Worm (Caenorhabditis elegans) whole organism, young adult: Measurements from ENCODE around the gene T06E6.1.

ENCODE experiments used
- C06A6.2 ChIP-seq: fragments of 200-800 bp; sonication (Bioruptor generic); conservative IDR thresholded peaks from 2 replicates; pipeline ENCODE4 v1.3.6; 2022; ENCODE audit warnings: missing genetic modification characterization, missing compliant biosample characterization
- C17E4.6 ChIP-seq: fragments of 200-800 bp; sonication (Bioruptor generic); IDR thresholded peaks from 2 replicates; pipeline ENCODE4 v1.3.6; 2022; ENCODE audit warnings: missing genetic modification reagents, missing genetic modification characterization, missing compliant biosample characterization
- D2030.7 ChIP-seq: fragments of 200-800 bp; sonication (Bioruptor generic); IDR thresholded peaks from 2 replicates; pipeline ENCODE4 v1.3.6; 2022; ENCODE audit warnings: missing genetic modification reagents, missing genetic modification characterization, missing compliant biosample characterization
- F22D6.2 ChIP-seq: sonication (generic microtip); optimal IDR thresholded peaks from 2 replicates; lab custom pipeline; 2016; ENCODE audit warnings: mild to moderate bottlenecking, missing genetic modification characterization, missing compliant biosample characterization
- F33H1.4 ChIP-seq: fragments of 200-800 bp; sonication (Bioruptor generic); IDR thresholded peaks from 2 replicates; pipeline ENCODE4 v1.3.6; 2022; ENCODE audit warnings: missing genetic modification reagents, missing genetic modification characterization, missing compliant biosample characterization
- F52B5.7 ChIP-seq: sonication (generic microtip); optimal IDR thresholded peaks from 2 replicates; lab custom pipeline; 2016; ENCODE audit warnings: mild to moderate bottlenecking, missing genetic modification characterization, missing compliant biosample characterization
- F57A8.1 ChIP-seq: fragments of 200-800 bp; sonication (Bioruptor generic); optimal IDR thresholded peaks from 2 replicates; lab custom pipeline; 2018; ENCODE audit warnings: mild to moderate bottlenecking, missing genetic modification characterization, moderate library complexity, missing compliant biosample characterization
- F57C9.4 ChIP-seq: sonication (generic microtip); optimal IDR thresholded peaks from 2 replicates; lab custom pipeline; 2017; ENCODE audit warnings: mild to moderate bottlenecking, missing genetic modification characterization, missing compliant biosample characterization
- K11D2.4 ChIP-seq: fragments of 200-800 bp; sonication (Bioruptor generic); IDR thresholded peaks from 2 replicates; pipeline ENCODE4 v1.3.6; 2022; ENCODE audit warnings: missing genetic modification reagents, missing genetic modification characterization, missing compliant biosample characterization
- Y56A3A.18 ChIP-seq: fragments of 200-800 bp; sonication (Bioruptor generic); IDR thresholded peaks from 2 replicates; pipeline ENCODE4 v1.3.6; 2022; ENCODE audit warnings: missing genetic modification reagents, missing genetic modification characterization, missing compliant biosample characterization
- Y95B8A.8 ChIP-seq: fragments of 200-800 bp; sonication (Bioruptor generic); IDR thresholded peaks from 2 replicates; pipeline ENCODE4 v1.3.6; 2022; ENCODE audit warnings: missing genetic modification reagents, missing genetic modification characterization, missing compliant biosample characterization
- akir-1 ChIP-seq: fragments of 200-800 bp; sonication (Bioruptor generic); optimal IDR thresholded peaks from 2 replicates; lab custom pipeline; 2018; ENCODE audit warnings: mild to moderate bottlenecking, missing genetic modification characterization, moderate library complexity, missing compliant biosample characterization
- aptf-3 ChIP-seq: fragments of 200-800 bp; sonication (Bioruptor generic); IDR thresholded peaks from 2 replicates; pipeline ENCODE4 v1.3.6; 2022; ENCODE audit warnings: missing genetic modification characterization, missing compliant biosample characterization
- atf-7 ChIP-seq: sonication (generic microtip); optimal IDR thresholded peaks from 2 replicates; lab custom pipeline; 2017; ENCODE audit warnings: mild to moderate bottlenecking, missing genetic modification characterization, missing compliant biosample characterization
- cebp-1 ChIP-seq, 2 experiments: fragments of 200-800 bp in 1 of 2; sonication (Bioruptor generic) in 1 of 2; sonication (generic microtip) in 1 of 2; IDR thresholded peaks in 1 of 2; optimal IDR thresholded peaks in 1 of 2; 2 replicates each; pipeline versions ENCODE4 v1.3.6 to Lab custom; 2017 to 2022; ENCODE audit warnings: missing compliant biosample characterization in 2 of 2, missing genetic modification characterization in 2 of 2, mild to moderate bottlenecking in 1 of 2, missing genetic modification reagents in 1 of 2, moderate library complexity in 1 of 2
- ceh-58 ChIP-seq: fragments of 200-800 bp; sonication (Bioruptor generic); IDR thresholded peaks from 2 replicates; pipeline ENCODE4 v1.3.6; 2022; ENCODE audit warnings: missing genetic modification characterization, missing compliant biosample characterization
- ceh-79 ChIP-seq: sonication (generic microtip); optimal IDR thresholded peaks from 2 replicates; lab custom pipeline; 2017; ENCODE audit warnings: mild to moderate bottlenecking, missing genetic modification characterization, missing compliant biosample characterization
- ceh-91 ChIP-seq: fragments of 200-800 bp; sonication (Bioruptor generic); IDR thresholded peaks from 2 replicates; pipeline ENCODE4 v1.3.6; 2022; ENCODE audit warnings: missing genetic modification reagents, missing genetic modification characterization, missing compliant biosample characterization
- dpff-1 ChIP-seq: sonication (generic microtip); optimal IDR thresholded peaks from 2 replicates; lab custom pipeline; 2017; ENCODE audit warnings: mild to moderate bottlenecking, missing genetic modification characterization, missing compliant biosample characterization
- efl-1 ChIP-seq: fragments of 150-350 bp; optimal IDR thresholded peaks from 2 replicates; lab custom pipeline; 2014; ENCODE audit warnings: missing biosample characterization, missing genetic modification reagents, missing genetic modification characterization
- ets-4 ChIP-seq: fragments of 200-800 bp; sonication (Bioruptor generic); optimal IDR thresholded peaks from 2 replicates; lab custom pipeline; 2018; ENCODE audit warnings: mild to moderate bottlenecking, missing genetic modification characterization, missing compliant biosample characterization
- gei-17 ChIP-seq: fragments of 200-800 bp; sonication (Bioruptor generic); optimal IDR thresholded peaks from 2 replicates; lab custom pipeline; 2018; ENCODE audit warnings: mild to moderate bottlenecking, missing genetic modification characterization, missing compliant biosample characterization
- him-1 ChIP-seq: sonication (generic microtip); optimal IDR thresholded peaks from 2 replicates; lab custom pipeline; 2016; ENCODE audit warnings: missing genotype, missing genetic modification reagents, missing genetic modification characterization, missing compliant biosample characterization
- hlh-26 ChIP-seq: fragments of 200-800 bp; sonication (Bioruptor generic); conservative IDR thresholded peaks from 2 replicates; pipeline ENCODE4 v1.3.6; 2022; ENCODE audit warnings: missing genetic modification reagents, missing genetic modification characterization, missing compliant biosample characterization
- hmg-1.2 ChIP-seq: fragments of 200-800 bp; sonication (Bioruptor generic); IDR thresholded peaks from 2 replicates; pipeline ENCODE4 v1.3.6; 2022; ENCODE audit warnings: missing genetic modification reagents, missing genetic modification characterization, missing compliant biosample characterization
- hsf-1 ChIP-seq: fragments of 200-800 bp; sonication (Bioruptor generic); IDR thresholded peaks from 2 replicates; pipeline ENCODE4 v1.3.6; 2022; ENCODE audit warnings: missing genetic modification reagents, missing genetic modification characterization, missing compliant biosample characterization
- lag-1 ChIP-seq: fragments of 200-800 bp; sonication (Bioruptor generic); IDR thresholded peaks from 2 replicates; pipeline ENCODE4 v1.3.6; 2022; ENCODE audit warnings: missing genetic modification reagents, missing genetic modification characterization, missing compliant biosample characterization
- let-526 ChIP-seq: fragments of 200-800 bp; sonication (Bioruptor generic); IDR thresholded peaks from 2 replicates; pipeline ENCODE4 v1.3.6; 2022; ENCODE audit warnings: missing genetic modification reagents, missing genetic modification characterization, missing compliant biosample characterization
- let-607 ChIP-seq, 2 experiments: fragments of 200-800 bp in 1 of 2; sonication (Bioruptor generic) in 1 of 2; sonication (generic microtip) in 1 of 2; optimal IDR thresholded peaks; 2 replicates each; lab custom pipeline; 2016 to 2018; ENCODE audit warnings: mild to moderate bottlenecking in 2 of 2, missing compliant biosample characterization in 2 of 2, missing genetic modification characterization in 2 of 2, moderate library complexity in 2 of 2, missing genotype in 1 of 2
- lsl-1 ChIP-seq: fragments of 200-800 bp; sonication (Bioruptor generic); optimal IDR thresholded peaks from 2 replicates; lab custom pipeline; 2018; ENCODE audit warnings: mild to moderate bottlenecking, missing genetic modification characterization, moderate library complexity, missing compliant biosample characterization
- lsy-27 ChIP-seq: sonication (generic microtip); optimal IDR thresholded peaks from 2 replicates; lab custom pipeline; 2017; ENCODE audit warnings: missing genetic modification characterization, mild to moderate bottlenecking, missing compliant biosample characterization, antibody characterized with exemption, missing genotype, borderline replicate concordance; ENCODE audit not compliant: insufficient read depth
- madf-3 ChIP-seq: fragments of 200-800 bp; sonication (Bioruptor generic); IDR thresholded peaks from 2 replicates; pipeline ENCODE4 v1.3.6; 2022; ENCODE audit warnings: missing genetic modification reagents, missing genetic modification characterization, missing compliant biosample characterization
- madf-8 ChIP-seq: fragments of 200-800 bp; sonication (Bioruptor generic); conservative IDR thresholded peaks from 2 replicates; pipeline ENCODE4 v1.3.6; 2022; ENCODE audit warnings: missing genetic modification reagents, missing genetic modification characterization, missing compliant biosample characterization
- mxl-1 ChIP-seq: sonication (generic microtip); optimal IDR thresholded peaks from 2 replicates; lab custom pipeline; 2016; ENCODE audit warnings: missing genetic modification characterization, missing compliant biosample characterization
- nfya-1 ChIP-seq: sonication (generic microtip); optimal IDR thresholded peaks from 2 replicates; lab custom pipeline; 2017; ENCODE audit warnings: antibody characterized with exemption, missing compliant biosample characterization, missing genetic modification characterization, borderline replicate concordance; ENCODE audit not compliant: insufficient read depth
- nhr-179 ChIP-seq: sonication (generic microtip); optimal IDR thresholded peaks from 2 replicates; lab custom pipeline; 2016; ENCODE audit warnings: mild to moderate bottlenecking, missing genetic modification characterization, missing compliant biosample characterization
- nhr-27 ChIP-seq: fragments of 200-800 bp; sonication (Bioruptor generic); optimal IDR thresholded peaks from 2 replicates; lab custom pipeline; 2018; ENCODE audit warnings: mild to moderate bottlenecking, missing genetic modification characterization, moderate library complexity, missing compliant biosample characterization
- nhr-90 ChIP-seq: sonication (generic microtip); optimal IDR thresholded peaks from 2 replicates; lab custom pipeline; 2016; ENCODE audit warnings: missing genotype, mild to moderate bottlenecking, missing genetic modification characterization, missing compliant biosample characterization
- rec-8 ChIP-seq, 2 experiments: sonication (generic microtip); optimal IDR thresholded peaks; 2 replicates each; lab custom pipeline; 2016; ENCODE audit warnings: mild to moderate bottlenecking in 2 of 2, missing genetic modification characterization in 2 of 2, missing genetic modification reagents in 2 of 2, missing genotype in 2 of 2, missing biosample characterization in 1 of 2, missing compliant biosample characterization in 1 of 2, moderate library complexity in 1 of 2
- sdz-38 ChIP-seq: sonication (generic microtip); optimal IDR thresholded peaks from 2 replicates; lab custom pipeline; 2016; ENCODE audit warnings: missing genotype, missing genetic modification characterization, missing compliant biosample characterization
- sptf-2 ChIP-seq: fragments of 200-800 bp; sonication (Bioruptor generic); optimal IDR thresholded peaks from 2 replicates; lab custom pipeline; 2018; ENCODE audit warnings: mild to moderate bottlenecking, missing genetic modification characterization, missing compliant biosample characterization
- tbp1 ChIP-seq: fragments of 200-800 bp; sonication (Bioruptor generic); optimal IDR thresholded peaks from 2 replicates; lab custom pipeline; 2018; ENCODE audit warnings: mild to moderate bottlenecking, missing genetic modification characterization, missing compliant biosample characterization
- unc-130 ChIP-seq: sonication (generic microtip); optimal IDR thresholded peaks from 2 replicates; lab custom pipeline; 2016; ENCODE audit warnings: missing genetic modification reagents, missing genetic modification characterization, missing compliant biosample characterization
- xnd-1 ChIP-seq: sonication (generic microtip); optimal IDR thresholded peaks from 2 replicates; lab custom pipeline; 2016; ENCODE audit warnings: missing genotype, missing genetic modification reagents, missing genetic modification characterization, missing compliant biosample characterization
- zim-3 ChIP-seq: sonication (generic microtip); optimal IDR thresholded peaks from 2 replicates; lab custom pipeline; 2017; ENCODE audit warnings: mild to moderate bottlenecking, missing genetic modification characterization, moderate library complexity, missing compliant biosample characterization
- ztf-18 ChIP-seq: sonication (generic microtip); optimal IDR thresholded peaks from 2 replicates; lab custom pipeline; 2016; ENCODE audit warnings: missing genotype, mild to moderate bottlenecking, missing genetic modification characterization, missing compliant biosample characterization
- ztf-22 ChIP-seq: fragments of 200-800 bp; sonication (Bioruptor generic); optimal IDR thresholded peaks from 2 replicates; lab custom pipeline; 2018; ENCODE audit warnings: mild to moderate bottlenecking, missing genetic modification characterization, moderate library complexity, missing compliant biosample characterization
- ztf-28 ChIP-seq: fragments of 200-800 bp; sonication (Bioruptor generic); IDR thresholded peaks from 2 replicates; pipeline ENCODE4 v1.3.6; 2022; ENCODE audit warnings: missing genetic modification reagents, missing genetic modification characterization, missing compliant biosample characterization

T06E6.1 gene

DNA sequence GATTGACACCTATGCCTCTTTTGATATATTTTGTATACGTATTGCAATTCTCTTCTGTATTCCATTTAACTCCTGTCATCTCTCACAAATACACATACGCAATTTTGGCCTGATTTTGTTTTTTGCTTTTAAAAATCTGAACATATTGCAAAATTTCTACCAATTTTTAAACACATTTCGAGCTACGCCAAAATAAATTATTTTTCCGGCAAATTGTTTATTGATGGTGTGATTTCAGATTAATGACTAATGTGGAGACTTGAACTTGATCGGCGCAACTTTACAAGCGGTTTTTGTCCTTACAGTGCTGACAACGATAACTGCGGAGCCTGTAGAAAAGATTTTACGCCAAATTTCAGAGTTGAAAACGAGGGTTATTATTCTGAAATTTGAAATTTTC, 2.4 kb upstream of the T06E6.1 start (continued):
- TF ChIP-seq aptf-3 (no peak), ceh-91 (no peak), F57A8.1 (no peak), hlh-26 (GFP tag; lab: Robert Waterston, UW) (no peak), rec-8 (tag; optimal IDR thresholded peaks at IDR 0.05; lab: Kevin White, UChicago) (no peak), let-526 (GFP tag; lab: Robert Waterston, UW) (no peak), nfya-1 (tag; lab: Kevin White, UChicago) (no peak), nhr-27 (no peak), tbp1 (GFP tag; lab: Kevin White, UChicago) (peak; percentile 48), F52B5.7 (tag; lab: Kevin White, UChicago) (no peak), lsy-27 (tag; lab: Kevin White, UChicago) (no peak), ztf-18 (tag; lab: Kevin White, UChicago) (no peak), akir-1 (GFP tag; lab: Kevin White, UChicago) (no peak), let-607 (tag; optimal IDR thresholded peaks at IDR 0.05; lab: Kevin White, UChicago) (no peak), him-1 (tag; lab: Kevin White, UChicago) (peak; percentile 37), atf-7 (tag; lab: Kevin White, UChicago) (no peak), nhr-179 (no peak), Y95B8A.8 (GFP tag; lab: Robert Waterston, UW) (peak; percentile 56; the same call in 1 of the 2 replicates), ztf-22 (no peak), madf-3 (GFP tag; lab: Robert Waterston, UW) (0 out of 2 replicates have a peak, but pooled peaks have one; percentile 16), F57C9.4 (no peak), dpff-1 (tag; lab: Kevin White, UChicago) (no peak), lag-1 (GFP tag; lab: Robert Waterston, UW) (no peak), madf-8 (GFP tag; lab: Robert Waterston, UW) (peak; percentile 34; the same call in 1 of the 2 replicates), D2030.7 (GFP tag; lab: Robert Waterston, UW) (0 out of 2 replicates have a peak, but pooled peaks have one; percentile 10), ztf-28 (GFP tag; lab: Robert Waterston, UW) (no peak), nhr-90 (tag; lab: Kevin White, UChicago) (no peak), K11D2.4 (GFP tag; lab: Robert Waterston, UW) (no peak), ceh-58 (no peak), zim-3 (no peak), efl-1 (GFP tag; lab: Kevin White, UChicago) (no peak), hmg-1.2 (GFP tag; lab: Robert Waterston, UW) (no peak; the same call in 1 of the 2 replicates), mxl-1 (no peak), F22D6.2 (tag; lab: Kevin White, UChicago) (no peak), ets-4 (GFP tag; lab: Kevin White, UChicago) (no peak), Y56A3A.18 (GFP tag; lab: Robert Waterston, UW) (no peak), xnd-1 (tag; lab: Kevin White, UChicago) (peak; percentile 51), lsl-1 (peak; percentile 37), F33H1.4 (GFP tag; lab: Robert Waterston, UW) (no peak), sdz-38 (tag; lab: Kevin White, UChicago) (no peak), ceh-79 (tag; lab: Kevin White, UChicago) (no peak), C17E4.6 (GFP tag; lab: Robert Waterston, UW) (0 out of 2 replicates have a peak, but pooled peaks have one; percentile 12), gei-17 (no peak), C06A6.2 (GFP tag; lab: Robert Waterston, UW) (no peak), hsf-1 (peak; percentile 83), cebp-1 (GFP tag; IDR thresholded peaks at IDR 0.05; lab: Robert Waterston, UW) (no peak), cebp-1 (tag; optimal IDR thresholded peaks at IDR 0.05; lab: Kevin White, UChicago) (no peak), unc-130 (no peak), sptf-2 (GFP tag; lab: Kevin White, UChicago) (no peak)
